Fruit fly (Drosophila melanogaster): ENCODE results near the gene Or71a.

DNA sequence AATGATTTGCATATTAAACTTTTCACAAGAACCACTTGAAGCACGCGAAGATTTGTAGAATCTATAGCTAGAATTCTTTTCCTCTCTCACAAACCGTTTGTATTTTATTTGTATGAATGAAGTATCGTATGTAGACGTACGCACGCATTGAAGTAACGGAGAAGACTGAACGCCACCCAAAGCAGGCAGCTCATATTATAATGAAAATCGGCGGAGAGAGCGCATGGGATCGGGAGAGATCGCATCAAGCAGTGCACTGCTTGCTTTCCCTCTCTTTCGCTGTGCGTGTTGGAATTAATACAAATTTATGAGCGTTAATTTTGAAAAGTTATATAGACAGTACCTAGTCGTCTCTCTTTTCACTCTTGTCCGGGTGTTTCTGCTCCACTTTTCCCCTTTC is 1.0 kb upstream of the Or71a start:
- no peak for TF ChIP-seq Myc (optimal IDR thresholded peaks at IDR 0.05)
- no peak for TF ChIP-seq ttk (optimal IDR thresholded peaks at IDR 0.05)
- no peak for TF ChIP-seq h (optimal IDR thresholded peaks at IDR 0.05)
